Worm (Caenorhabditis elegans): ENCODE results near the gene F23A7.8.

DNA sequence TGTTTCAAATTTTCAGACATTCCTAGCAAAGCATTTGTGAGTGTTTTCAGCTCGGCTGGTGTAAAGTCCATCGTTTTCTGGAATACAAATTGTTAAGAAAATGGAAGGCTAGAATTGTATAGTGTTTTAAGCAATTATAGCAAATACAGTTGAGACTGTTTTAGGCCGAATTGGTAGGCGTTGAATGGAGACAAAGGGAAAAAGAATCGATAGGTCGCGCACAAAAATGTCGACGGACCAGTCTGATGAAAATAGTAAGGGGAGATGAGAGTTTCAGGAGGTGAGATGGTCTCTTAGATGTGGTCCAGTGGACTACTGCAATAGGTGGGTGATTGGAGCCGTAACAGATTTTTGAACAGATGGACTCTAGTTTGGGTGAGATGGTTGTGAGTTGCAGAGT lies 27.5 kb downstream of the F23A7.8 start:
- no peak for TF ChIP-seq xnd-1 (tag; optimal IDR thresholded peaks at IDR 0.05)
- TF ChIP-seq pha-4 (tag; optimal IDR thresholded peaks at IDR 0.05) = no peak
- no peak for TF ChIP-seq hlh-26 (GFP tag; conservative IDR thresholded peaks at IDR 0.05)
- no peak for TF ChIP-seq hrde-1 (tag; optimal IDR thresholded peaks at IDR 0.05; ENCODE audit: borderline replicate concordance)
- no peak for TF ChIP-seq B0336.3 (GFP tag; IDR thresholded peaks at IDR 0.05)
- no peak for TF ChIP-seq ceh-91 (GFP tag; IDR thresholded peaks at IDR 0.05)
- TF ChIP-seq nhr-90 (tag; optimal IDR thresholded peaks at IDR 0.05) = no peak

Data from whole organism, young adult.